Worm (Caenorhabditis elegans) whole organism, early embryonic: ENCODE results near the gene slc-17.3.
A peak's percentile ranks its signal among the peaks of the same experiment; 100 is the strongest.

ENCODE experiments used
- B0310.2 ChIP-seq: sonication (generic microtip); optimal IDR thresholded peaks from 2 replicates; lab custom pipeline; 2016; ENCODE audit warnings: mild to moderate bottlenecking, missing genetic modification characterization, missing compliant biosample characterization
- F13C5.2 ChIP-seq: sonication (generic microtip); optimal IDR thresholded peaks from 2 replicates; lab custom pipeline; 2017; ENCODE audit warnings: mild to moderate bottlenecking, missing genetic modification characterization, inconsistent platforms, missing compliant biosample characterization
- aly-1 ChIP-seq: sonication (generic microtip); optimal IDR thresholded peaks from 2 replicates; lab custom pipeline; 2016; ENCODE audit warnings: missing genetic modification characterization, missing compliant biosample characterization
- ama-1 ChIP-seq: fragments of 150-350 bp; optimal IDR thresholded peaks from 2 replicates; lab custom pipeline; 2014
- ceh-13 ChIP-seq: fragments of 200-800 bp; sonication (Bioruptor generic); optimal IDR thresholded peaks from 2 replicates; lab custom pipeline; 2018; ENCODE audit warnings: mild to moderate bottlenecking, missing genetic modification characterization, missing compliant biosample characterization
- ceh-36 ChIP-seq: sonication (generic microtip); optimal IDR thresholded peaks from 2 replicates; lab custom pipeline; 2016; ENCODE audit warnings: missing genetic modification characterization, inconsistent platforms, missing compliant biosample characterization
- ets-7 ChIP-seq: sonication (generic microtip); optimal IDR thresholded peaks from 2 replicates; lab custom pipeline; 2016; ENCODE audit warnings: missing genotype, missing genetic modification characterization, missing compliant biosample characterization
- flt-1 ChIP-seq: fragments of 200-800 bp; sonication (Bioruptor generic); IDR thresholded peaks from 2 replicates; pipeline ENCODE4 v1.3.6; 2022; ENCODE audit warnings: missing genetic modification characterization, missing compliant biosample characterization
- hmbx-1 ChIP-seq: sonication (generic microtip); optimal IDR thresholded peaks from 2 replicates; lab custom pipeline; 2016; ENCODE audit warnings: mild to moderate bottlenecking, missing genetic modification characterization, missing compliant biosample characterization
- hmg-4 ChIP-seq: fragments of 200-800 bp; sonication (Bioruptor generic); optimal IDR thresholded peaks from 2 replicates; lab custom pipeline; 2018; ENCODE audit warnings: mild to moderate bottlenecking, missing genetic modification characterization, missing compliant biosample characterization
- hnd-1 ChIP-seq: sonication (generic microtip); optimal IDR thresholded peaks from 2 replicates; lab custom pipeline; 2016; ENCODE audit warnings: missing genetic modification characterization, missing compliant biosample characterization
- pes-1 ChIP-seq: fragments of 200-800 bp; sonication (Bioruptor generic); IDR thresholded peaks from 2 replicates; pipeline ENCODE4 v1.3.6; 2022; ENCODE audit warnings: missing genetic modification reagents, missing genetic modification characterization, missing compliant biosample characterization
- scrt-1 ChIP-seq: fragments of 200-800 bp; sonication (Bioruptor generic); IDR thresholded peaks from 2 replicates; pipeline ENCODE4 v1.3.6; 2022; ENCODE audit warnings: missing genetic modification characterization, missing compliant biosample characterization
- sea-1 ChIP-seq: fragments of 200-800 bp; sonication (Bioruptor generic); conservative IDR thresholded peaks from 2 replicates; pipeline ENCODE4 v1.3.6; 2022; ENCODE audit warnings: missing genetic modification characterization, missing compliant biosample characterization
- tbx-11 ChIP-seq: fragments of 200-800 bp; sonication (Bioruptor generic); IDR thresholded peaks from 2 replicates; pipeline ENCODE4 v1.3.6; 2022; ENCODE audit warnings: missing genetic modification characterization, missing compliant biosample characterization
- tbx-37 ChIP-seq: fragments of 200-800 bp; sonication (Bioruptor generic); conservative IDR thresholded peaks from 2 replicates; pipeline ENCODE4 v1.3.6; 2022; ENCODE audit warnings: missing genetic modification reagents, missing genetic modification characterization, missing compliant biosample characterization
- tra-4 ChIP-seq: sonication (generic microtip); optimal IDR thresholded peaks from 2 replicates; lab custom pipeline; 2017; ENCODE audit warnings: missing genetic modification characterization, missing compliant biosample characterization

The slc-17.3 gene

ce11 chrIII:7860885-7861284 lies 4.2 kb downstream of the slc-17.3 start, which contains the start of gene cuc-1:
TSS of gene cuc-1 (minus strand) at chrIII:7860985.
- TF ChIP-seq tbx-11 (GFP tag; lab: Robert Waterston, UW) = no peak
- no peak for TF ChIP-seq B0310.2 (tag; lab: Kevin White, UChicago)

- no peak for TF ChIP-seq ama-1 (lab: Kevin White, UChicago)
- no peak for TF ChIP-seq F13C5.2 (tag; lab: Kevin White, UChicago)
- TF ChIP-seq pes-1 = no peak
- TF ChIP-seq scrt-1 (GFP tag; lab: Robert Waterston, UW) = no peak
- TF ChIP-seq ets-7 (tag; lab: Kevin White, UChicago) = no peak
- TF ChIP-seq hnd-1 (tag; lab: Kevin White, UChicago) = no peak
- TF ChIP-seq sea-1 (GFP tag; lab: Robert Waterston, UW) = no peak
- TF ChIP-seq flt-1 (GFP tag; lab: Robert Waterston, UW) = no peak
- no peak for TF ChIP-seq ceh-13
- TF ChIP-seq ceh-36 (tag; lab: Kevin White, UChicago) = no peak
- no peak for TF ChIP-seq tra-4 (tag; lab: Kevin White, UChicago)
- TF ChIP-seq B0310.2 (tag; lab: Kevin White, UChicago) = no peak
- TF ChIP-seq tbx-37 (GFP tag; lab: Robert Waterston, UW) = no peak
- TF ChIP-seq aly-1 (tag; lab: Kevin White, UChicago) = no peak
- TF ChIP-seq hmg-4 = no peak
Observed at ce11 chrIII:7859313-7859712, 5.8 kb downstream of the slc-17.3 start, which contains the start of gene tomm-7. TSS of gene tomm-7 (plus strand) at chrIII:7859613.

ce11 chrIII:7858407-7859029 lies 6.6 kb downstream of the slc-17.3 start, which contains the start of the genes coq-5 and ufm-1:
TSS of gene coq-5 (minus strand) at chrIII:7858457.
TSS of gene ufm-1 (plus strand) at chrIII:7858979.
- no peak for TF ChIP-seq F13C5.2 (tag; lab: Kevin White, UChicago)
- 0 out of 2 replicates have a peak, but pooled peaks have one; percentile 14 for TF ChIP-seq tbx-37 (GFP tag; lab: Robert Waterston, UW)

- TF ChIP-seq tbx-37 (GFP tag; lab: Robert Waterston, UW) = no peak
- no peak for TF ChIP-seq hmbx-1
- no peak for TF ChIP-seq B0310.2 (tag; lab: Kevin White, UChicago)
- no peak for TF ChIP-seq F13C5.2 (tag; lab: Kevin White, UChicago)
- no peak for TF ChIP-seq ama-1 (lab: Kevin White, UChicago)
- no peak for TF ChIP-seq hmg-4
- TF ChIP-seq flt-1 (GFP tag; lab: Robert Waterston, UW) = no peak
- no peak for TF ChIP-seq pes-1
- no peak for TF ChIP-seq sea-1 (GFP tag; lab: Robert Waterston, UW)
- no peak for TF ChIP-seq tbx-11 (GFP tag; lab: Robert Waterston, UW)
- TF ChIP-seq ets-7 (tag; lab: Kevin White, UChicago) = no peak
- TF ChIP-seq tra-4 (tag; lab: Kevin White, UChicago) = no peak
Observed at ce11 chrIII:7857142-7857541, 7.9 kb downstream of the slc-17.3 start, which contains the start of gene tag-307. TSS of gene tag-307 (minus strand) at chrIII:7857242.

ce11 chrIII:7855468-7855867 lies 9.6 kb downstream of the slc-17.3 start:
- TF ChIP-seq tra-4 (tag; lab: Kevin White, UChicago) (no peak), ama-1 (lab: Kevin White, UChicago) (no peak), ets-7 (tag; lab: Kevin White, UChicago) (no peak), flt-1 (GFP tag; lab: Robert Waterston, UW) (no peak), B0310.2 (tag; lab: Kevin White, UChicago) (no peak), sea-1 (GFP tag; lab: Robert Waterston, UW) (no peak), aly-1 (tag; lab: Kevin White, UChicago) (no peak), hnd-1 (tag; lab: Kevin White, UChicago) (no peak), ceh-13 (no peak), hmg-4 (no peak), tbx-37 (GFP tag; lab: Robert Waterston, UW) (no peak), ceh-36 (tag; lab: Kevin White, UChicago) (no peak), tbx-11 (GFP tag; lab: Robert Waterston, UW) (no peak), F13C5.2 (tag; lab: Kevin White, UChicago) (no peak)

- TF ChIP-seq sea-1 (GFP tag; lab: Robert Waterston, UW) = peak; percentile 77
- peak; percentile 72 for TF ChIP-seq scrt-1 (GFP tag; lab: Robert Waterston, UW)
- no peak for TF ChIP-seq hmg-4
- peak; percentile 50 for TF ChIP-seq B0310.2 (tag; lab: Kevin White, UChicago)
- TF ChIP-seq tbx-11 (GFP tag; lab: Robert Waterston, UW) = peak; percentile 82
- peak; percentile 77 for TF ChIP-seq pes-1
- no peak for TF ChIP-seq ama-1 (lab: Kevin White, UChicago)
- TF ChIP-seq flt-1 (GFP tag; lab: Robert Waterston, UW) = peak; percentile 80
- TF ChIP-seq ceh-36 (tag; lab: Kevin White, UChicago) = peak; percentile 64
- TF ChIP-seq hmbx-1 = peak; percentile 67
- TF ChIP-seq hnd-1 (tag; lab: Kevin White, UChicago) = peak; percentile 52
- TF ChIP-seq tra-4 (tag; lab: Kevin White, UChicago) = peak; percentile 41
- no peak for TF ChIP-seq aly-1 (tag; lab: Kevin White, UChicago)
- peak; percentile 49 for TF ChIP-seq ceh-13
- TF ChIP-seq tbx-37 (GFP tag; lab: Robert Waterston, UW) = peak; percentile 74
- peak; percentile 56 for TF ChIP-seq ets-7 (tag; lab: Kevin White, UChicago)
- TF ChIP-seq F13C5.2 (tag; lab: Kevin White, UChicago) = peak; percentile 98
Observed at ce11 chrIII:7854494-7855184, 10.4 kb downstream of the slc-17.3 start, which contains the start of gene rpl-35. TSS of gene rpl-35 (plus strand) at chrIII:7855134.

- no peak for TF ChIP-seq flt-1 (GFP tag; lab: Robert Waterston, UW)
- TF ChIP-seq pes-1 = no peak
- TF ChIP-seq tra-4 (tag; lab: Kevin White, UChicago) = no peak
- no peak for TF ChIP-seq ceh-13
- TF ChIP-seq sea-1 (GFP tag; lab: Robert Waterston, UW) = no peak
- TF ChIP-seq tbx-11 (GFP tag; lab: Robert Waterston, UW) = no peak
- TF ChIP-seq hnd-1 (tag; lab: Kevin White, UChicago) = no peak
- no peak for TF ChIP-seq B0310.2 (tag; lab: Kevin White, UChicago)
- no peak for TF ChIP-seq hmbx-1
- TF ChIP-seq ets-7 (tag; lab: Kevin White, UChicago) = no peak
- TF ChIP-seq hmg-4 = no peak
- TF ChIP-seq ceh-36 (tag; lab: Kevin White, UChicago) = no peak
- TF ChIP-seq F13C5.2 (tag; lab: Kevin White, UChicago) = no peak
Observed at ce11 chrIII:7848173-7848572, 16.9 kb downstream of the slc-17.3 start.
